Worm (Caenorhabditis elegans): Measurements from ENCODE around the gene C10C6.3.

C10C6.3 gene

ce11 chrIV:11493899-11494298 lies 28.9 kb upstream of the C10C6.3 start:
- TF ChIP-seq ref-2 (tag; optimal IDR thresholded peaks at IDR 0.05): no peak

ce11 chrIV:11492345-11492744 lies 27.3 kb upstream of the C10C6.3 start:
- TF ChIP-seq hlh-8 (tag; optimal IDR thresholded peaks at IDR 0.05): no peak
- TF ChIP-seq fkh-10 (GFP tag; optimal IDR thresholded peaks at IDR 0.05): no peak
- TF ChIP-seq ceh-22 (tag; optimal IDR thresholded peaks at IDR 0.05): no peak
- no peak for TF ChIP-seq hlh-15 (tag; optimal IDR thresholded peaks at IDR 0.05)
- no peak for TF ChIP-seq npax-4 (tag; optimal IDR thresholded peaks at IDR 0.05)

DNA sequence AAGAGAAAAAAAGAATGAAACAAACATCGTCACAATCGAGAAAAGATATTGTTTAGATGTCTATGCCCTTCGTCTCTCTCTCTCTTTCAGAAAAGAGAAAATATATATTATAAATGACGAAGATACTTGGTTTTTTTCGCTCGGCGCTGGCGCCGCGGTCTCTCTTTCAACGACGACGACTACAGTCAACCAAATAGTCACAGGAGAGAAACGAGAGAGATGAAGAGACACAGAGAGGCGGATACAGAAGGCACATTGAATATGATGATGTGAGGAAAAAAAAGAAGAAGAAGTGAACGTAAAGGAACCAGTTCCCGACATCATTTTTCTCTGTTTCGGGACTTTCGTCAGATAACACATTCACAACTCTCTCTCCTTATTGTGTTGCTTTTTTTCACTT lies 26.4 kb upstream of the C10C6.3 start:
- TF ChIP-seq lin-11 (tag; optimal IDR thresholded peaks at IDR 0.05) (no peak), Y22D7AL.16 (tag; optimal IDR thresholded peaks at IDR 0.05) (no peak), eyg-1 (tag; optimal IDR thresholded peaks at IDR 0.05) (no peak), ceh-30 (tag; optimal IDR thresholded peaks at IDR 0.05) (no peak), che-1 (tag; optimal IDR thresholded peaks at IDR 0.05) (no peak)

- no peak for TF ChIP-seq T23F11.4 (GFP tag; optimal IDR thresholded peaks at IDR 0.05)
- no peak for TF ChIP-seq dve-1 (tag; optimal IDR thresholded peaks at IDR 0.05)
- no peak for TF ChIP-seq hlh-30 (tag; optimal IDR thresholded peaks at IDR 0.05; ENCODE audit: insufficient read depth)
- no peak for TF ChIP-seq sdc-2 (tag; optimal IDR thresholded peaks at IDR 0.05)
- peak; percentile 86 for TF ChIP-seq ceh-18 (tag; optimal IDR thresholded peaks at IDR 0.05)
- TF ChIP-seq ceh-9 (tag; optimal IDR thresholded peaks at IDR 0.05): no peak
- TF ChIP-seq C08G9.2 (tag; optimal IDR thresholded peaks at IDR 0.05): no peak
- TF ChIP-seq pax-1 (tag; optimal IDR thresholded peaks at IDR 0.05): no peak
- TF ChIP-seq nfya-1 (tag; optimal IDR thresholded peaks at IDR 0.05): peak; percentile 25
- TF ChIP-seq tbx-2 (tag; optimal IDR thresholded peaks at IDR 0.05): peak; percentile 7
- no peak for TF ChIP-seq unc-55 (GFP tag; optimal IDR thresholded peaks at IDR 0.05)
- no peak for TF ChIP-seq unc-42 (tag; optimal IDR thresholded peaks at IDR 0.05)
- no peak for TF ChIP-seq ama-1 (optimal IDR thresholded peaks at IDR 0.05)
- no peak for TF ChIP-seq ceh-31 (tag; optimal IDR thresholded peaks at IDR 0.05)
- no peak for TF ChIP-seq fkh-6 (tag; optimal IDR thresholded peaks at IDR 0.05)
- no peak for TF ChIP-seq ceh-34 (tag; optimal IDR thresholded peaks at IDR 0.05)
- peak; percentile 20 for TF ChIP-seq hlh-8 (tag; optimal IDR thresholded peaks at IDR 0.05)
- no peak for TF ChIP-seq ttx-3 (tag; optimal IDR thresholded peaks at IDR 0.05)
- no peak for TF ChIP-seq fax-1 (tag; optimal IDR thresholded peaks at IDR 0.05)
Measured at ce11 chrIV:11489610-11490339, 24.8 kb upstream of the C10C6.3 start.

DNA sequence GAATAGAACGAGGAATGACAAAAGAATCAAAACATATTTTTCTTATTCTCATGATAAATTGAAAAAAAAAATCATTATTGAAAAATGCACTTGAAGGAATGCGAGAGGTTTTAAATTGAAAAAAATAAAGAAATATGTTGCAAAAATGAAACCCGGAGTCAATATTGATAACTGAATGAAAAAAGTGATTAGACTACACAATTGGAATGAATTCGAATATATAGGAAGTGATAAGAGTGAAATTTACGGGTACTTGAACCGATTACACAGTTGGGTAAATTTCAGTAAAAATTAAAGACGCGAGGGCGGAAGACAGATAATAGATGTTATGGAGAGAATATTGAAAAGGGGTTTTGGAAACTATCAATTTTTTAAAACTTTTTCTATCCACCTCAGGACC lies 24.1 kb upstream of the C10C6.3 start:
- no peak for TF ChIP-seq ceh-48 (tag; optimal IDR thresholded peaks at IDR 0.05)
- no peak for TF ChIP-seq C38D4.7 (GFP tag; optimal IDR thresholded peaks at IDR 0.05)
- no peak for TF ChIP-seq odd-2 (tag; optimal IDR thresholded peaks at IDR 0.05)
- TF ChIP-seq gmeb-2 (tag; optimal IDR thresholded peaks at IDR 0.05): no peak
- TF ChIP-seq ceh-34 (tag; optimal IDR thresholded peaks at IDR 0.05): no peak
- no peak for TF ChIP-seq pag-3 (tag; optimal IDR thresholded peaks at IDR 0.05; ENCODE audit: borderline replicate concordance)
- no peak for TF ChIP-seq ahr-1 (tag; optimal IDR thresholded peaks at IDR 0.05)
- no peak for TF ChIP-seq madf-2 (tag; optimal IDR thresholded peaks at IDR 0.05)
- no peak for TF ChIP-seq hlh-30 (tag; optimal IDR thresholded peaks at IDR 0.05; ENCODE audit: insufficient read depth)
- no peak for TF ChIP-seq nfya-1 (tag; optimal IDR thresholded peaks at IDR 0.05)
- TF ChIP-seq unc-86 (tag; optimal IDR thresholded peaks at IDR 0.05): no peak
- no peak for TF ChIP-seq hlh-8 (tag; optimal IDR thresholded peaks at IDR 0.05)
- TF ChIP-seq ttx-3 (tag; optimal IDR thresholded peaks at IDR 0.05): no peak
- no peak for TF ChIP-seq Y22D7AL.16 (tag; optimal IDR thresholded peaks at IDR 0.05)
